Worm (Caenorhabditis elegans) whole organism, young adult: ENCODE results near the gene mrpl-39.

Experiments
- B0035.1 ChIP-seq: sonication (generic microtip); optimal IDR thresholded peaks from 2 replicates; lab custom pipeline; 2016; ENCODE audit warnings: missing genetic modification characterization, mild to moderate bottlenecking, missing compliant biosample characterization, missing genotype, missing genetic modification reagents
- C17E4.6 ChIP-seq: fragments of 200-800 bp; sonication (Bioruptor generic); IDR thresholded peaks from 2 replicates; pipeline ENCODE4 v1.3.6; 2022; ENCODE audit warnings: missing genetic modification reagents, missing genetic modification characterization, missing compliant biosample characterization
- D2030.7 ChIP-seq: fragments of 200-800 bp; sonication (Bioruptor generic); IDR thresholded peaks from 2 replicates; pipeline ENCODE4 v1.3.6; 2022; ENCODE audit warnings: missing genetic modification reagents, missing genetic modification characterization, missing compliant biosample characterization
- F33H1.4 ChIP-seq: fragments of 200-800 bp; sonication (Bioruptor generic); IDR thresholded peaks from 2 replicates; pipeline ENCODE4 v1.3.6; 2022; ENCODE audit warnings: missing genetic modification reagents, missing genetic modification characterization, missing compliant biosample characterization
- F37B4.10 ChIP-seq: fragments of 200-800 bp; sonication (Bioruptor generic); IDR thresholded peaks from 2 replicates; pipeline ENCODE4 v1.3.6; 2022; ENCODE audit warnings: missing genetic modification characterization, missing compliant biosample characterization
- F49E8.2 ChIP-seq: sonication (generic microtip); optimal IDR thresholded peaks from 3 replicates; lab custom pipeline; 2017; ENCODE audit warnings: missing genetic modification characterization, mild to moderate bottlenecking, missing compliant biosample characterization, antibody characterized with exemption, moderate library complexity; ENCODE audit not compliant: insufficient read depth
- Y67H2A.10 ChIP-seq: fragments of 200-800 bp; sonication (Bioruptor generic); conservative IDR thresholded peaks from 2 replicates; pipeline ENCODE4 v1.3.6; 2022; ENCODE audit warnings: missing genetic modification reagents, missing genetic modification characterization, missing compliant biosample characterization
- Y79H2A.3 ChIP-seq: fragments of 200-800 bp; sonication (Bioruptor generic); conservative IDR thresholded peaks from 2 replicates; pipeline ENCODE4 v1.3.6; 2022; ENCODE audit warnings: missing genetic modification reagents, missing genetic modification characterization, missing compliant biosample characterization
- akir-1 ChIP-seq: fragments of 200-800 bp; sonication (Bioruptor generic); optimal IDR thresholded peaks from 2 replicates; lab custom pipeline; 2018; ENCODE audit warnings: mild to moderate bottlenecking, missing genetic modification characterization, moderate library complexity, missing compliant biosample characterization
- ama-1 ChIP-seq, 3 experiments: fragments of 150-350 bp in 1 of 3; sonication (generic microtip) in 2 of 3; optimal IDR thresholded peaks; 2 replicates each; lab custom pipeline; 2014 to 2018; ENCODE audit warnings: missing biosample characterization in 2 of 3, missing genetic modification characterization in 2 of 3, missing genetic modification reagents in 2 of 3
- atf-7 ChIP-seq: sonication (generic microtip); optimal IDR thresholded peaks from 2 replicates; lab custom pipeline; 2017; ENCODE audit warnings: mild to moderate bottlenecking, missing genetic modification characterization, missing compliant biosample characterization
- attf-6 ChIP-seq: fragments of 200-800 bp; sonication (Bioruptor generic); IDR thresholded peaks from 2 replicates; pipeline ENCODE4 v1.3.6; 2022; ENCODE audit warnings: missing genetic modification reagents, missing genetic modification characterization, missing compliant biosample characterization
- bed-2 ChIP-seq: fragments of 200-800 bp; sonication (Bioruptor generic); IDR thresholded peaks from 2 replicates; pipeline ENCODE4 v1.3.6; 2022; ENCODE audit warnings: missing genetic modification reagents, missing genetic modification characterization, missing compliant biosample characterization
- ccch-3 ChIP-seq: fragments of 200-800 bp; sonication (Bioruptor generic); optimal IDR thresholded peaks from 2 replicates; lab custom pipeline; 2018; ENCODE audit warnings: mild to moderate bottlenecking, missing genetic modification characterization, missing compliant biosample characterization
- ceh-100 ChIP-seq: fragments of 200-800 bp; sonication (Bioruptor generic); IDR thresholded peaks from 2 replicates; pipeline ENCODE4 v1.3.6; 2022; ENCODE audit warnings: missing genetic modification reagents, missing genetic modification characterization, missing compliant biosample characterization
- ceh-40 ChIP-seq: fragments of 200-800 bp; sonication (Bioruptor generic); IDR thresholded peaks from 2 replicates; pipeline ENCODE4 v1.3.6; 2022; ENCODE audit warnings: missing genetic modification characterization, missing compliant biosample characterization
- die-1 ChIP-seq: sonication (generic microtip); optimal IDR thresholded peaks from 2 replicates; lab custom pipeline; 2016; ENCODE audit warnings: missing genotype, mild to moderate bottlenecking, missing genetic modification characterization, missing compliant biosample characterization
- dox-1 ChIP-seq: fragments of 200-800 bp; sonication (Bioruptor generic); IDR thresholded peaks from 2 replicates; pipeline ENCODE4 v1.3.6; 2022; ENCODE audit warnings: missing genetic modification reagents, missing genetic modification characterization, missing compliant biosample characterization
- ets-4 ChIP-seq: fragments of 200-800 bp; sonication (Bioruptor generic); optimal IDR thresholded peaks from 2 replicates; lab custom pipeline; 2018; ENCODE audit warnings: mild to moderate bottlenecking, missing genetic modification characterization, missing compliant biosample characterization
- him-1 ChIP-seq: sonication (generic microtip); optimal IDR thresholded peaks from 2 replicates; lab custom pipeline; 2016; ENCODE audit warnings: missing genotype, missing genetic modification reagents, missing genetic modification characterization, missing compliant biosample characterization
- hlh-26 ChIP-seq: fragments of 200-800 bp; sonication (Bioruptor generic); conservative IDR thresholded peaks from 2 replicates; pipeline ENCODE4 v1.3.6; 2022; ENCODE audit warnings: missing genetic modification reagents, missing genetic modification characterization, missing compliant biosample characterization
- hmg-1.2 ChIP-seq: fragments of 200-800 bp; sonication (Bioruptor generic); IDR thresholded peaks from 2 replicates; pipeline ENCODE4 v1.3.6; 2022; ENCODE audit warnings: missing genetic modification reagents, missing genetic modification characterization, missing compliant biosample characterization
- hrde-1 ChIP-seq: sonication (generic microtip); optimal IDR thresholded peaks from 2 replicates; lab custom pipeline; 2016; ENCODE audit warnings: missing genetic modification characterization, mild to moderate bottlenecking, missing compliant biosample characterization, moderate library complexity, missing genotype, missing genetic modification reagents, borderline replicate concordance
- hsf-1 ChIP-seq: fragments of 200-800 bp; sonication (Bioruptor generic); IDR thresholded peaks from 2 replicates; pipeline ENCODE4 v1.3.6; 2022; ENCODE audit warnings: missing genetic modification reagents, missing genetic modification characterization, missing compliant biosample characterization
- let-607 ChIP-seq, 2 experiments: fragments of 200-800 bp in 1 of 2; sonication (Bioruptor generic) in 1 of 2; sonication (generic microtip) in 1 of 2; optimal IDR thresholded peaks; 2 replicates each; lab custom pipeline; 2016 to 2018; ENCODE audit warnings: mild to moderate bottlenecking in 2 of 2, missing compliant biosample characterization in 2 of 2, missing genetic modification characterization in 2 of 2, moderate library complexity in 2 of 2, missing genotype in 1 of 2
- lin-40 ChIP-seq: sonication (generic microtip); optimal IDR thresholded peaks from 2 replicates; lab custom pipeline; 2016; ENCODE audit warnings: missing genetic modification characterization, mild to moderate bottlenecking, missing compliant biosample characterization, missing genotype, missing genetic modification reagents
- lin-54 ChIP-seq: fragments of 200-800 bp; sonication (Bioruptor generic); optimal IDR thresholded peaks from 2 replicates; lab custom pipeline; 2018; ENCODE audit warnings: mild to moderate bottlenecking, missing genetic modification characterization, missing compliant biosample characterization
- lir-1 ChIP-seq: fragments of 200-800 bp; sonication (Bioruptor generic); conservative IDR thresholded peaks from 2 replicates; pipeline ENCODE4 v1.3.6; 2022; ENCODE audit warnings: missing genetic modification reagents, missing genetic modification characterization, missing compliant biosample characterization
- lsl-1 ChIP-seq: fragments of 200-800 bp; sonication (Bioruptor generic); optimal IDR thresholded peaks from 2 replicates; lab custom pipeline; 2018; ENCODE audit warnings: mild to moderate bottlenecking, missing genetic modification characterization, moderate library complexity, missing compliant biosample characterization
- madf-3 ChIP-seq: fragments of 200-800 bp; sonication (Bioruptor generic); IDR thresholded peaks from 2 replicates; pipeline ENCODE4 v1.3.6; 2022; ENCODE audit warnings: missing genetic modification reagents, missing genetic modification characterization, missing compliant biosample characterization
- madf-8 ChIP-seq: fragments of 200-800 bp; sonication (Bioruptor generic); conservative IDR thresholded peaks from 2 replicates; pipeline ENCODE4 v1.3.6; 2022; ENCODE audit warnings: missing genetic modification reagents, missing genetic modification characterization, missing compliant biosample characterization
- mcd-1 ChIP-seq: fragments of 200-800 bp; sonication (Bioruptor generic); IDR thresholded peaks from 2 replicates; pipeline ENCODE4 v1.3.6; 2022; ENCODE audit warnings: missing genetic modification reagents, missing genetic modification characterization, missing compliant biosample characterization
- nhr-120 ChIP-seq: fragments of 200-800 bp; sonication (Bioruptor generic); IDR thresholded peaks from 2 replicates; pipeline ENCODE4 v1.3.6; 2022; ENCODE audit warnings: missing genetic modification characterization, missing compliant biosample characterization
- nhr-179 ChIP-seq: sonication (generic microtip); optimal IDR thresholded peaks from 2 replicates; lab custom pipeline; 2016; ENCODE audit warnings: mild to moderate bottlenecking, missing genetic modification characterization, missing compliant biosample characterization
- rcor-1 ChIP-seq: fragments of 200-800 bp; sonication (Bioruptor generic); IDR thresholded peaks from 2 replicates; pipeline ENCODE4 v1.3.6; 2022; ENCODE audit warnings: missing genetic modification reagents, missing genetic modification characterization, missing compliant biosample characterization
- repo-1 ChIP-seq: sonication (generic microtip); optimal IDR thresholded peaks from 2 replicates; lab custom pipeline; 2017; ENCODE audit warnings: mild to moderate bottlenecking, missing genetic modification characterization, missing compliant biosample characterization
- snpc-1.3 ChIP-seq: sonication (generic microtip); optimal IDR thresholded peaks from 2 replicates; lab custom pipeline; 2017; ENCODE audit warnings: missing genetic modification characterization, mild to moderate bottlenecking, missing compliant biosample characterization, antibody characterized with exemption, moderate library complexity, missing genotype, missing genetic modification reagents; ENCODE audit not compliant: insufficient read depth
- snpc-4 ChIP-seq, 5 experiments: fragments of 150-350 bp in 1 of 5; sonication (generic microtip) in 4 of 5; optimal IDR thresholded peaks; 2 replicates each; lab custom pipeline; 2014 to 2018; ENCODE audit warnings: missing genetic modification characterization in 5 of 5, missing biosample characterization in 3 of 5, antibody characterized with exemption in 2 of 5, mild to moderate bottlenecking in 2 of 5, missing compliant biosample characterization in 2 of 5, missing genotype in 2 of 5, moderate library complexity in 2 of 5, missing genetic modification reagents in 1 of 5
- sptf-2 ChIP-seq: fragments of 200-800 bp; sonication (Bioruptor generic); optimal IDR thresholded peaks from 2 replicates; lab custom pipeline; 2018; ENCODE audit warnings: mild to moderate bottlenecking, missing genetic modification characterization, missing compliant biosample characterization
- tbp1 ChIP-seq: fragments of 200-800 bp; sonication (Bioruptor generic); optimal IDR thresholded peaks from 2 replicates; lab custom pipeline; 2018; ENCODE audit warnings: mild to moderate bottlenecking, missing genetic modification characterization, missing compliant biosample characterization
- tlf-1 ChIP-seq: fragments of 200-800 bp; sonication (Bioruptor generic); optimal IDR thresholded peaks from 2 replicates; lab custom pipeline; 2018; ENCODE audit warnings: mild to moderate bottlenecking, missing genetic modification characterization, missing compliant biosample characterization
- unc-130 ChIP-seq: sonication (generic microtip); optimal IDR thresholded peaks from 2 replicates; lab custom pipeline; 2016; ENCODE audit warnings: missing genetic modification reagents, missing genetic modification characterization, missing compliant biosample characterization
- zfh-2 ChIP-seq: fragments of 200-800 bp; sonication (Bioruptor generic); conservative IDR thresholded peaks from 2 replicates; pipeline ENCODE4 v1.3.6; 2022; ENCODE audit warnings: missing genetic modification reagents, missing genetic modification characterization, missing compliant biosample characterization
- ztf-18 ChIP-seq: sonication (generic microtip); optimal IDR thresholded peaks from 2 replicates; lab custom pipeline; 2016; ENCODE audit warnings: missing genotype, mild to moderate bottlenecking, missing genetic modification characterization, missing compliant biosample characterization
- ztf-3 ChIP-seq: fragments of 200-800 bp; sonication (Bioruptor generic); optimal IDR thresholded peaks from 2 replicates; lab custom pipeline; 2018; ENCODE audit warnings: mild to moderate bottlenecking, missing genetic modification characterization, missing compliant biosample characterization

mrpl-39 gene

ce11 chrV:1870515-1870940 is 49.1 kb downstream of the mrpl-39 start (continued):
- TF ChIP-seq snpc-4 (GFP tag; optimal IDR thresholded peaks at IDR 0.05; lab: Kevin White, UChicago) (no peak), snpc-4 (tag; optimal IDR thresholded peaks at IDR 0.05; lab: Kevin White, UChicago) (peak in 2 of 4 experiments; percentile 2 to 9), hlh-26 (GFP tag; lab: Robert Waterston, UW) (no peak), ceh-100 (GFP tag; lab: Robert Waterston, UW) (peak; percentile 88), Y79H2A.3 (GFP tag; lab: Robert Waterston, UW) (peak; percentile 43; the same call in 1 of the 2 replicates), attf-6 (GFP tag; lab: Robert Waterston, UW) (peak; percentile 34; the same call in 1 of the 2 replicates), snpc-1.3 (tag; lab: Kevin White, UChicago) (no peak), die-1 (tag; lab: Kevin White, UChicago) (no peak), F33H1.4 (GFP tag; lab: Robert Waterston, UW) (peak; percentile 74), hrde-1 (peak; percentile 11), tlf-1 (GFP tag; lab: Kevin White, UChicago) (no peak), lin-54 (peak; percentile 38), ztf-3 (GFP tag; lab: Kevin White, UChicago) (no peak), madf-3 (peak; percentile 60; the same call in 1 of the 2 replicates), ztf-18 (tag; lab: Kevin White, UChicago) (peak; percentile 86), C17E4.6 (GFP tag; lab: Robert Waterston, UW) (peak; percentile 63; the same call in 1 of the 2 replicates), Y67H2A.10 (GFP tag; lab: Robert Waterston, UW) (peak; percentile 33; the same call in 1 of the 2 replicates), dox-1 (GFP tag; lab: Robert Waterston, UW) (peak; percentile 74), hsf-1 (peak; percentile 59; the same call in 1 of the 2 replicates), mcd-1 (GFP tag; lab: Robert Waterston, UW) (peak; percentile 25; the same call in 1 of the 2 replicates), hmg-1.2 (GFP tag; lab: Robert Waterston, UW) (peak; percentile 12), tbp1 (GFP tag; lab: Kevin White, UChicago) (peak; percentile 29), F49E8.2 (tag; lab: Kevin White, UChicago) (peak; percentile 54), B0035.1 (tag; lab: Kevin White, UChicago) (no peak), madf-8 (GFP tag; lab: Robert Waterston, UW) (peak; percentile 25; the same call in 1 of the 2 replicates), lsl-1 (GFP tag; lab: Kevin White, UChicago) (peak; percentile 79)

- TF ChIP-seq him-1 (tag; lab: Kevin White, UChicago) (no peak), D2030.7 (GFP tag; lab: Robert Waterston, UW) (peak; percentile 83), lin-40 (tag; lab: Kevin White, UChicago) (peak; percentile 75), bed-2 (GFP tag; lab: Robert Waterston, UW) (0 out of 2 replicates have a peak, but pooled peaks have one; percentile 37), hrde-1 (peak; percentile 26), let-607 (tag; optimal IDR thresholded peaks at IDR 0.05; lab: Kevin White, UChicago) (peak; percentile 42 to 66), zfh-2 (GFP tag; lab: Robert Waterston, UW) (peak; percentile 93), unc-130 (GFP tag; lab: Kevin White, UChicago) (peak; percentile 80), atf-7 (tag; lab: Kevin White, UChicago) (peak; percentile 18), ets-4 (GFP tag; lab: Kevin White, UChicago) (no peak), attf-6 (GFP tag; lab: Robert Waterston, UW) (no peak; the same call in 1 of the 2 replicates), akir-1 (peak; percentile 62), nhr-179 (no peak), sptf-2 (peak; percentile 33), rcor-1 (GFP tag; lab: Robert Waterston, UW) (peak; percentile 75), repo-1 (tag; lab: Kevin White, UChicago) (peak; percentile 13), ccch-3 (GFP tag; lab: Kevin White, UChicago) (no peak), ceh-40 (GFP tag; lab: Robert Waterston, UW) (no peak), nhr-120 (GFP tag; lab: Robert Waterston, UW) (no peak), F37B4.10 (GFP tag; lab: Robert Waterston, UW) (0 out of 2 replicates have a peak, but pooled peaks have one; percentile 80), lir-1 (GFP tag; lab: Robert Waterston, UW) (0 out of 2 replicates have a peak, but pooled peaks have one; percentile 25), ama-1 (optimal IDR thresholded peaks at IDR 0.05; lab: Kevin White, UChicago) (no peak), ama-1 (GFP tag; optimal IDR thresholded peaks at IDR 0.05; lab: Kevin White, UChicago) (no peak)
Observed at ce11 chrV:1871768-1872296, 50.5 kb downstream of the mrpl-39 start, which contains the start of the genes T10B5.4 and cct-7. T10B5.4 (minus strand) TSS chrV:1871807. cct-7 (plus strand) TSS chrV:1872246.
